Worm (Caenorhabditis elegans) whole organism, L3 larva: ENCODE data around the gene F26F12.4.
A peak's percentile ranks its signal among the peaks of the same experiment; 100 is the strongest.

Source experiments
- aly-2 ChIP-seq: fragments of 150-350 bp; optimal IDR thresholded peaks from 2 replicates; lab custom pipeline; 2014; ENCODE audit warnings: missing biosample characterization, missing genetic modification characterization
- ama-1 ChIP-seq: fragments of 150-350 bp; optimal IDR thresholded peaks from 2 replicates; lab custom pipeline; 2018
- ceh-16 ChIP-seq: sonication (generic microtip); optimal IDR thresholded peaks from 2 replicates; lab custom pipeline; 2017; ENCODE audit warnings: missing biosample characterization, missing genetic modification characterization
- ceh-28 ChIP-seq: fragments of 150-350 bp; optimal IDR thresholded peaks from 2 replicates; lab custom pipeline; 2014; ENCODE audit warnings: missing biosample characterization, missing genetic modification reagents, missing genetic modification characterization
- ceh-9 ChIP-seq: sonication (generic microtip); optimal IDR thresholded peaks from 2 replicates; lab custom pipeline; 2018; ENCODE audit warnings: missing biosample characterization, missing genetic modification characterization
- daf-12 ChIP-seq: fragments of 150-350 bp; optimal IDR thresholded peaks from 2 replicates; lab custom pipeline; 2014; ENCODE audit warnings: missing biosample characterization, missing genetic modification reagents, missing genetic modification characterization
- egl-27 ChIP-seq: sonication (generic microtip); optimal IDR thresholded peaks from 4 replicates; lab custom pipeline; 2017; ENCODE audit warnings: missing biosample characterization, missing genetic modification reagents, missing genetic modification characterization
- egl-5 ChIP-seq: fragments of 150-350 bp; optimal IDR thresholded peaks from 2 replicates; lab custom pipeline; 2017; ENCODE audit warnings: missing biosample characterization, missing genetic modification reagents, missing genetic modification characterization, inconsistent platforms
- elt-1 ChIP-seq: fragments of 150-350 bp; optimal IDR thresholded peaks from 2 replicates; lab custom pipeline; 2014; ENCODE audit warnings: missing biosample characterization, missing genetic modification characterization
- elt-2 ChIP-seq: sonication (generic microtip); optimal IDR thresholded peaks from 2 replicates; lab custom pipeline; 2016; ENCODE audit warnings: missing genetic modification reagents, mild to moderate bottlenecking, missing genetic modification characterization, missing compliant biosample characterization
- elt-3 ChIP-seq, 3 experiments: fragments of 150-350 bp in 1 of 3; sonication (generic microtip) in 2 of 3; optimal IDR thresholded peaks; 2 replicates in 2 of 3; 4 replicates in 1 of 3; lab custom pipeline; 2014 to 2017; ENCODE audit warnings: missing biosample characterization in 3 of 3, missing genetic modification characterization in 3 of 3
- fkh-2 ChIP-seq: fragments of 150-350 bp; optimal IDR thresholded peaks from 2 replicates; lab custom pipeline; 2014; ENCODE audit warnings: missing biosample characterization, missing genetic modification reagents, missing genetic modification characterization
- hmg-11 ChIP-seq: sonication (generic microtip); optimal IDR thresholded peaks from 2 replicates; lab custom pipeline; 2016; ENCODE audit warnings: missing genetic modification characterization, missing compliant biosample characterization
- jun-1 ChIP-seq: fragments of 150-350 bp; optimal IDR thresholded peaks from 2 replicates; lab custom pipeline; 2014; ENCODE audit warnings: missing biosample characterization, missing genetic modification reagents, missing genetic modification characterization
- lin-15B ChIP-seq: fragments of 150-350 bp; optimal IDR thresholded peaks from 2 replicates; lab custom pipeline; 2014; ENCODE audit warnings: missing biosample characterization, missing genetic modification characterization
- lin-39 ChIP-seq: fragments of 150-350 bp; optimal IDR thresholded peaks from 2 replicates; lab custom pipeline; 2018; ENCODE audit warnings: missing biosample characterization, missing genetic modification reagents, missing genetic modification characterization
- lsy-12 ChIP-seq: sonication (generic microtip); optimal IDR thresholded peaks from 2 replicates; lab custom pipeline; 2016; ENCODE audit warnings: mild to moderate bottlenecking, missing genetic modification characterization, missing compliant biosample characterization
- mml-1 ChIP-seq: fragments of 150-350 bp; sonication (generic microtip); optimal IDR thresholded peaks from 3 replicates; lab custom pipeline; 2014; ENCODE audit warnings: missing biosample characterization, missing genetic modification characterization
- nfya-1 ChIP-seq: sonication (generic microtip); optimal IDR thresholded peaks from 2 replicates; lab custom pipeline; 2017; ENCODE audit warnings: missing genetic modification characterization, mild to moderate bottlenecking, missing compliant biosample characterization, antibody characterized with exemption, moderate library complexity; ENCODE audit not compliant: insufficient read depth
- nhr-11 ChIP-seq: fragments of 150-350 bp; optimal IDR thresholded peaks from 2 replicates; lab custom pipeline; 2014; ENCODE audit warnings: missing biosample characterization, missing genetic modification characterization
- nhr-23 ChIP-seq: fragments of 150-350 bp; optimal IDR thresholded peaks from 2 replicates; lab custom pipeline; 2014; ENCODE audit warnings: missing biosample characterization, missing genetic modification reagents, missing genetic modification characterization
- nhr-237 ChIP-seq: fragments of 150-350 bp; optimal IDR thresholded peaks from 2 replicates; lab custom pipeline; 2014; ENCODE audit warnings: missing biosample characterization, missing genetic modification characterization
- nhr-25 ChIP-seq: sonication (generic microtip); optimal IDR thresholded peaks from 2 replicates; lab custom pipeline; 2017; ENCODE audit warnings: missing biosample characterization, missing genetic modification characterization
- nhr-43 ChIP-seq: sonication (generic microtip); optimal IDR thresholded peaks from 2 replicates; lab custom pipeline; 2016; ENCODE audit warnings: mild to moderate bottlenecking, missing genetic modification characterization, missing compliant biosample characterization; ENCODE audit not compliant: poor library complexity, severe bottlenecking
- nhr-67 ChIP-seq: fragments of 150-350 bp; optimal IDR thresholded peaks from 2 replicates; lab custom pipeline; 2014; ENCODE audit warnings: missing biosample characterization, missing genetic modification characterization
- nhr-77 ChIP-seq: fragments of 150-350 bp; optimal IDR thresholded peaks from 2 replicates; lab custom pipeline; 2014; ENCODE audit warnings: missing biosample characterization, missing genetic modification characterization
- pha-4 ChIP-seq: fragments of 150-350 bp; optimal IDR thresholded peaks from 2 replicates; lab custom pipeline; 2014; ENCODE audit warnings: missing biosample characterization, missing genetic modification reagents, missing genetic modification characterization
- pqm-1 ChIP-seq: fragments of 150-350 bp; optimal IDR thresholded peaks from 2 replicates; lab custom pipeline; 2017; ENCODE audit warnings: missing biosample characterization, missing genetic modification characterization, inconsistent platforms
- skn-1 ChIP-seq: fragments of 150-350 bp; optimal IDR thresholded peaks from 2 replicates; lab custom pipeline; 2014; ENCODE audit warnings: missing biosample characterization, missing genetic modification characterization
- snpc-4 ChIP-seq: fragments of 150-350 bp; optimal IDR thresholded peaks from 2 replicates; lab custom pipeline; 2014; ENCODE audit warnings: missing biosample characterization, missing genetic modification characterization
- unc-39 ChIP-seq: sonication (generic microtip); optimal IDR thresholded peaks from 4 replicates; lab custom pipeline; 2017; ENCODE audit warnings: missing biosample characterization, missing genetic modification characterization
- unc-62 ChIP-seq: fragments of 150-350 bp; sonication (generic microtip); optimal IDR thresholded peaks from 4 replicates; lab custom pipeline; 2014; ENCODE audit warnings: missing biosample characterization, missing genetic modification reagents, missing genetic modification characterization
- zag-1 ChIP-seq: fragments of 150-350 bp; optimal IDR thresholded peaks from 2 replicates; lab custom pipeline; 2014; ENCODE audit warnings: missing biosample characterization, missing genetic modification characterization
- ztf-11 ChIP-seq: fragments of 150-350 bp; optimal IDR thresholded peaks from 2 replicates; lab custom pipeline; 2014; ENCODE audit warnings: missing biosample characterization, missing genetic modification characterization

F26F12.4 gene

ce11 chrV:5843415-5844337, 25.5 kb downstream of the F26F12.4 start:
- no peak for TF ChIP-seq nhr-77 (tag; lab: Kevin White, UChicago)
- TF ChIP-seq hmg-11 (tag; lab: Kevin White, UChicago): no peak
- TF ChIP-seq aly-2: no peak
- TF ChIP-seq ceh-9 (tag; lab: Kevin White, UChicago): no peak
- TF ChIP-seq egl-5 (tag; lab: Kevin White, UChicago): peak; percentile 82
- TF ChIP-seq elt-3 (tag; optimal IDR thresholded peaks at IDR 0.05; lab: Kevin White, UChicago): no peak
- TF ChIP-seq skn-1 (tag; lab: Kevin White, UChicago): peak; percentile 39
- TF ChIP-seq snpc-4 (tag; lab: Kevin White, UChicago): no peak
- TF ChIP-seq lin-15B (tag; lab: Kevin White, UChicago): no peak
- TF ChIP-seq egl-27 (tag; lab: Kevin White, UChicago): no peak
- peak; percentile 45 for TF ChIP-seq nhr-11 (tag; lab: Kevin White, UChicago)
- no peak for TF ChIP-seq mml-1 (tag; lab: Kevin White, UChicago)
- peak; percentile 77 for TF ChIP-seq jun-1 (tag; lab: Kevin White, UChicago)
- peak; percentile 62 for TF ChIP-seq ama-1 (lab: Kevin White, UChicago)
- TF ChIP-seq ztf-11: no peak
- peak; percentile 87 for TF ChIP-seq elt-2 (tag; lab: Kevin White, UChicago)
- no peak for TF ChIP-seq ceh-28 (tag; lab: Kevin White, UChicago)
- peak; percentile 28 for TF ChIP-seq pha-4 (tag; lab: Kevin White, UChicago)
- TF ChIP-seq daf-12 (tag; lab: Kevin White, UChicago): no peak
- no peak for TF ChIP-seq nhr-43
- TF ChIP-seq unc-39 (tag; lab: Kevin White, UChicago): no peak
- TF ChIP-seq pqm-1 (tag; lab: Kevin White, UChicago): peak; percentile 91
- TF ChIP-seq lsy-12 (tag; lab: Kevin White, UChicago): no peak
- no peak for TF ChIP-seq nhr-237 (tag; lab: Kevin White, UChicago)
- TF ChIP-seq nfya-1 (tag; lab: Kevin White, UChicago): peak; percentile 33
- peak; percentile 27 for TF ChIP-seq nhr-23 (tag; lab: Kevin White, UChicago)
- TF ChIP-seq ceh-16 (tag; lab: Kevin White, UChicago): no peak
- no peak for TF ChIP-seq zag-1 (tag; lab: Kevin White, UChicago)
- no peak for TF ChIP-seq unc-62 (GFP tag; lab: Kevin White, UChicago)

- TF ChIP-seq elt-1 (tag; lab: Kevin White, UChicago) (no peak), ama-1 (lab: Kevin White, UChicago) (peak; percentile 74), nhr-23 (tag; lab: Kevin White, UChicago) (no peak), pqm-1 (tag; lab: Kevin White, UChicago) (peak; percentile 70), fkh-2 (tag; lab: Kevin White, UChicago) (no peak), pha-4 (tag; lab: Kevin White, UChicago) (peak; percentile 48), nhr-67 (tag; lab: Kevin White, UChicago) (no peak), elt-2 (tag; lab: Kevin White, UChicago) (peak; percentile 51)
Measured at ce11 chrV:5842507-5843144, 26.5 kb downstream of the F26F12.4 start.

- TF ChIP-seq lin-39 (tag; lab: Kevin White, UChicago): no peak
- TF ChIP-seq skn-1 (tag; lab: Kevin White, UChicago): no peak
- no peak for TF ChIP-seq elt-3 (tag; optimal IDR thresholded peaks at IDR 0.05; lab: Kevin White, UChicago)
- TF ChIP-seq nhr-25 (tag; lab: Kevin White, UChicago): peak; percentile 32
- no peak for TF ChIP-seq nhr-77 (tag; lab: Kevin White, UChicago)
Measured at ce11 chrV:5840939-5841338, 28.2 kb downstream of the F26F12.4 start.
